Worm (Caenorhabditis elegans) whole organism, early embryonic: ENCODE measurements around the gene nhr-111.

ENCODE experiments used
- B0310.2 ChIP-seq: sonication (generic microtip); optimal IDR thresholded peaks from 2 replicates; lab custom pipeline; 2016; ENCODE audit warnings: mild to moderate bottlenecking, missing genetic modification characterization, missing compliant biosample characterization
- F13C5.2 ChIP-seq: sonication (generic microtip); optimal IDR thresholded peaks from 2 replicates; lab custom pipeline; 2017; ENCODE audit warnings: mild to moderate bottlenecking, missing genetic modification characterization, inconsistent platforms, missing compliant biosample characterization
- aly-1 ChIP-seq: sonication (generic microtip); optimal IDR thresholded peaks from 2 replicates; lab custom pipeline; 2016; ENCODE audit warnings: missing genetic modification characterization, missing compliant biosample characterization
- ama-1 ChIP-seq: fragments of 150-350 bp; optimal IDR thresholded peaks from 2 replicates; lab custom pipeline; 2014
- ceh-13 ChIP-seq: fragments of 200-800 bp; sonication (Bioruptor generic); optimal IDR thresholded peaks from 2 replicates; lab custom pipeline; 2018; ENCODE audit warnings: mild to moderate bottlenecking, missing genetic modification characterization, missing compliant biosample characterization
- ceh-36 ChIP-seq: sonication (generic microtip); optimal IDR thresholded peaks from 2 replicates; lab custom pipeline; 2016; ENCODE audit warnings: missing genetic modification characterization, inconsistent platforms, missing compliant biosample characterization
- ets-7 ChIP-seq: sonication (generic microtip); optimal IDR thresholded peaks from 2 replicates; lab custom pipeline; 2016; ENCODE audit warnings: missing genotype, missing genetic modification characterization, missing compliant biosample characterization
- flt-1 ChIP-seq: fragments of 200-800 bp; sonication (Bioruptor generic); IDR thresholded peaks from 2 replicates; pipeline ENCODE4 v1.3.6; 2022; ENCODE audit warnings: missing genetic modification characterization, missing compliant biosample characterization
- hmbx-1 ChIP-seq: sonication (generic microtip); optimal IDR thresholded peaks from 2 replicates; lab custom pipeline; 2016; ENCODE audit warnings: mild to moderate bottlenecking, missing genetic modification characterization, missing compliant biosample characterization
- hmg-4 ChIP-seq: fragments of 200-800 bp; sonication (Bioruptor generic); optimal IDR thresholded peaks from 2 replicates; lab custom pipeline; 2018; ENCODE audit warnings: mild to moderate bottlenecking, missing genetic modification characterization, missing compliant biosample characterization
- hnd-1 ChIP-seq: sonication (generic microtip); optimal IDR thresholded peaks from 2 replicates; lab custom pipeline; 2016; ENCODE audit warnings: missing genetic modification characterization, missing compliant biosample characterization
- pes-1 ChIP-seq: fragments of 200-800 bp; sonication (Bioruptor generic); IDR thresholded peaks from 2 replicates; pipeline ENCODE4 v1.3.6; 2022; ENCODE audit warnings: missing genetic modification reagents, missing genetic modification characterization, missing compliant biosample characterization
- scrt-1 ChIP-seq: fragments of 200-800 bp; sonication (Bioruptor generic); IDR thresholded peaks from 2 replicates; pipeline ENCODE4 v1.3.6; 2022; ENCODE audit warnings: missing genetic modification characterization, missing compliant biosample characterization
- sea-1 ChIP-seq: fragments of 200-800 bp; sonication (Bioruptor generic); conservative IDR thresholded peaks from 2 replicates; pipeline ENCODE4 v1.3.6; 2022; ENCODE audit warnings: missing genetic modification characterization, missing compliant biosample characterization
- tbx-11 ChIP-seq: fragments of 200-800 bp; sonication (Bioruptor generic); IDR thresholded peaks from 2 replicates; pipeline ENCODE4 v1.3.6; 2022; ENCODE audit warnings: missing genetic modification characterization, missing compliant biosample characterization
- tbx-37 ChIP-seq: fragments of 200-800 bp; sonication (Bioruptor generic); conservative IDR thresholded peaks from 2 replicates; pipeline ENCODE4 v1.3.6; 2022; ENCODE audit warnings: missing genetic modification reagents, missing genetic modification characterization, missing compliant biosample characterization
- tra-4 ChIP-seq: sonication (generic microtip); optimal IDR thresholded peaks from 2 replicates; lab custom pipeline; 2017; ENCODE audit warnings: missing genetic modification characterization, missing compliant biosample characterization

The nhr-111 gene

ce11 chrV:16120922-16121321 is 3.7 kb downstream of the nhr-111 start, which contains the start of gene skr-3:
TSS of gene skr-3 (plus strand) at chrV:16121084.
- no peak for TF ChIP-seq hmbx-1 (tag; lab: Kevin White, UChicago)
- TF ChIP-seq ets-7 (tag; lab: Kevin White, UChicago) = no peak
- TF ChIP-seq ama-1 (lab: Kevin White, UChicago) = no peak
- no peak for TF ChIP-seq tbx-37
- no peak for TF ChIP-seq tbx-11
- TF ChIP-seq scrt-1 (GFP tag; lab: Robert Waterston, UW) = no peak
- TF ChIP-seq flt-1 = no peak
- no peak for TF ChIP-seq pes-1
- no peak for TF ChIP-seq ceh-36 (tag; lab: Kevin White, UChicago)
- no peak for TF ChIP-seq hnd-1 (tag; lab: Kevin White, UChicago)
- TF ChIP-seq F13C5.2 (tag; lab: Kevin White, UChicago) = no peak
- TF ChIP-seq ceh-13 (GFP tag; lab: Kevin White, UChicago) = no peak
- no peak for TF ChIP-seq aly-1 (tag; lab: Kevin White, UChicago)
- TF ChIP-seq sea-1 (GFP tag; lab: Robert Waterston, UW) = no peak
- no peak for TF ChIP-seq tra-4 (tag; lab: Kevin White, UChicago)
- TF ChIP-seq hmg-4 (GFP tag; lab: Kevin White, UChicago) = no peak
- no peak for TF ChIP-seq B0310.2 (tag; lab: Kevin White, UChicago)

DNA sequence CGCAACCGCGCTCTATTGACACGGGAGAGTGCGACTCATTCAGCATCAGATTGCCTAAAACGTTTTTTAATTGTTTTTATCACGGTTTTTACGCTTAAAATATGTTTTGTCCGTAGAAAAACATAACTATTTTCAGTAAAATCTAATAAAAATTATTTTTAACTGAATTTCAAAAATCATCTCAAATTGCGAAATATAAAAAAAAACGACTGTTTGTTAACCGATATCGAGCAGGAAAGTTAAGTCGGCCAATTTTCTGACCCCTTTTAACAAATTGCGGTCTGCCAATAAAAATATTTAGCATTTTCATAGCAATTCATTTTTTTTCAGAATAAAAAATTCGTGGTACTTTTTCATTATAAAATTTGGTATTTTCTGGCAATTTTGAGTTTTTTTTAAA is 4.1 kb downstream of the nhr-111 start:
- TF ChIP-seq hnd-1 (tag; lab: Kevin White, UChicago) (no peak), ama-1 (lab: Kevin White, UChicago) (no peak), flt-1 (no peak)

- TF ChIP-seq flt-1 = no peak
- no peak for TF ChIP-seq ceh-36 (tag; lab: Kevin White, UChicago)
- TF ChIP-seq F13C5.2 (tag; lab: Kevin White, UChicago) = no peak
- no peak for TF ChIP-seq ceh-13 (GFP tag; lab: Kevin White, UChicago)
- TF ChIP-seq sea-1 (GFP tag; lab: Robert Waterston, UW) = no peak
- TF ChIP-seq aly-1 (tag; lab: Kevin White, UChicago) = no peak
- no peak for TF ChIP-seq hnd-1 (tag; lab: Kevin White, UChicago)
- no peak for TF ChIP-seq scrt-1 (GFP tag; lab: Robert Waterston, UW)
- TF ChIP-seq hmg-4 (GFP tag; lab: Kevin White, UChicago) = no peak
- TF ChIP-seq ets-7 (tag; lab: Kevin White, UChicago) = no peak
- TF ChIP-seq tbx-37 = no peak
Observed at ce11 chrV:16118601-16119000, 6.0 kb downstream of the nhr-111 start, which contains the start of gene str-103. TSS of gene str-103 (minus strand) at chrV:16118701.

DNA sequence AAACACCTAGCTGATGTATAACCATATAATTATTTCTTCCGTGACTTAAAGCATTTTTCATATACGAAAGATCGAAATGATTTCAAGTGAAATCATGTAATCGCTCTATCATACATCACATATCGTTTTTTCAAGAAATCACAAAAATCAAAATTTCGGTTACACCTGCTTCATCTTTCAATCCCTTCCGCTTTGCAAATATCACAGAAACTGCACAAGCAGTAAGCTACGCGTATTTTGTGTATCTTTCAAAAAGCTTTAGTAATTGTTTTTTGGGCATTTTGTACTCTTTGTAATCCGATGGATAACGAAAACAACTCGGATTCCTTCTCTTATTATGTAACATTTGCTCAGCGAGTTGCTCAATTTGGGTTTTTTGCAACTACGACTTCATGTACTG is 9.3 kb downstream of the nhr-111 start, which contains the start of gene str-25:
TSS of gene str-25 (plus strand) at position 301 of the 400 bp plus-strand sequence.
- TF ChIP-seq tbx-37 = no peak
- TF ChIP-seq flt-1 = no peak
- TF ChIP-seq ama-1 (lab: Kevin White, UChicago) = no peak
- no peak for TF ChIP-seq ets-7 (tag; lab: Kevin White, UChicago)
- no peak for TF ChIP-seq tbx-11
- no peak for TF ChIP-seq hnd-1 (tag; lab: Kevin White, UChicago)
- no peak for TF ChIP-seq hmg-4 (GFP tag; lab: Kevin White, UChicago)
- no peak for TF ChIP-seq sea-1 (GFP tag; lab: Robert Waterston, UW)
- TF ChIP-seq ceh-36 (tag; lab: Kevin White, UChicago) = no peak
- TF ChIP-seq hmbx-1 (tag; lab: Kevin White, UChicago) = no peak
- TF ChIP-seq B0310.2 (tag; lab: Kevin White, UChicago) = no peak
- TF ChIP-seq ceh-13 (GFP tag; lab: Kevin White, UChicago) = no peak
- no peak for TF ChIP-seq scrt-1 (GFP tag; lab: Robert Waterston, UW)
- no peak for TF ChIP-seq pes-1
- TF ChIP-seq F13C5.2 (tag; lab: Kevin White, UChicago) = no peak

DNA sequence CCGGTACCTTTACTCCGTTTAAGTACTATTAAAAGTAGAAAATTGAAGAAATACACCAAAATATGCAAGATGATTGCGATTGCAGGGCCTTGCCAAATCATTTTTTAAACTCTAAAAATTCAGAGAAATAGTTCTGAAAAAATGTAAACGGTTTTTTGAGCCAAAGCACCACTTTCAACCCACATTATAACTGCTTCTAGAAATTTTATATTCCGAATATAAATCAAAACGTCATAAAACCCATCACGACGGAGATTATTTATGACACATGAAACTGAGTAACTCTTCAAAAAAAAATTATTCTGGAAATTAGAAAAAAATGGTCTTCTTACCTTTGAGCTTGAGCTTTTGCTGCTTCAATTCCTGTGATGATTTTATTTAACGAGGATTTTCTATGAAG is 10.4 kb downstream of the nhr-111 start, which contains the start of gene srxa-16:
TSS of gene srxa-16 (minus strand) at position 101 of the 400 bp plus-strand sequence.
- TF ChIP-seq tra-4 (tag; lab: Kevin White, UChicago) = no peak
- TF ChIP-seq tbx-37 = no peak
- no peak for TF ChIP-seq B0310.2 (tag; lab: Kevin White, UChicago)
- TF ChIP-seq flt-1 = no peak
- no peak for TF ChIP-seq hmbx-1 (tag; lab: Kevin White, UChicago)
- TF ChIP-seq aly-1 (tag; lab: Kevin White, UChicago) = no peak
- TF ChIP-seq tbx-11 = no peak
- no peak for TF ChIP-seq ceh-13 (GFP tag; lab: Kevin White, UChicago)
- TF ChIP-seq ceh-36 (tag; lab: Kevin White, UChicago) = no peak
- TF ChIP-seq ama-1 (lab: Kevin White, UChicago) = no peak
- no peak for TF ChIP-seq scrt-1 (GFP tag; lab: Robert Waterston, UW)
- no peak for TF ChIP-seq pes-1
- no peak for TF ChIP-seq ets-7 (tag; lab: Kevin White, UChicago)
- no peak for TF ChIP-seq hnd-1 (tag; lab: Kevin White, UChicago)
- TF ChIP-seq F13C5.2 (tag; lab: Kevin White, UChicago) = no peak

DNA sequence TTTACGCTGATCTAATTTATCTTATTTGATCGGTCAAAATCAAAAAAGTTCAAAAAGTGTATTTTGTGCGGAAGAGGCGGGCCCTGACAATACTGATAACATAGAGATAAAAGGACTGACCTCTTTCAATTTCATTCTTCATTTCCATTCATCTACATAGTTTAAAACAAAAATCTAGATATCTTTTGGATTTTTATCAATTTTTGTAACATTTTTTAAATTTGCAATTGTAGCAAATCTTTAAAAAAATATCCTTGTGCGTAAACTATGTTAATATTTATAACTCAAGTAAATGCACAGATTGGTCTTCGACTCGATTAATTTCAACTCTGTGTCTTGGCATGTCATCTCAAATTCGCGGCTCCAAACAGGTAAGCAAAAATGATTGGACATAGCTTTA is 21.0 kb downstream of the nhr-111 start, which contains the start of gene argk-1:
TSS of gene argk-1 (plus strand) at position 301 of the 400 bp plus-strand sequence.
- TF ChIP-seq F13C5.2 (tag; lab: Kevin White, UChicago) = no peak
- TF ChIP-seq flt-1 = no peak
- TF ChIP-seq tbx-37 = no peak
- no peak for TF ChIP-seq ceh-13 (GFP tag; lab: Kevin White, UChicago)

DNA sequence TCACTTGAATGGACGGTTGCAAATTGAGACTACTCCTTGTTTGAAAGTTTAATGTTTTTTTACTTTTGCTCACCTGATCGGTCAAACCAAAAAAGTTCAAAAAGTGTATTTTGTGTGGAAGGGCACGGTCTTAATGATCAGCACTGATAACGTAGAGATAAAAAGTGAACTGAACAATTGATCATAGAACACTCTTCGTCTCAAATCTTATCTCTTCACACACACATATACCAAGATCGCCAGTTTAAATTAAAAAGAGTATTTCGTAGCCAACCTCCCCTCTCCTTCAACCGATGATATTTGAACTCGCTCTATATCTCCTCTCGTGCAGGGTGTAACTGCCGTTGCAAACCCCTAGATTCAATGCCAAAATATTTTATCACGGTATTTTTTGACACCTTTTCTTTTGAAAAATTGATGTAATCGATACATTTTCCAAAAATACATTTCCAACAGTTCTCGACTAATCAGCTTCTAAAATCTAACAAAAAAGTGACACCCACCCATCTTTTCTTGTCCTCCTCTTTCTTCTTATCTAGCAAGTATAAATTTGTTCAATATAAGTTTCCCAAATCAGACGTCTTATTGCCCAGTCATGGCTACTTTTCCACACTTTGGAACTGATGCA is 24.4 kb downstream of the nhr-111 start, which contains the start of gene cth-1:
TSS of gene cth-1 (plus strand) at position 578 of the 628 bp plus-strand sequence.
- TF ChIP-seq tbx-37 = no peak
- TF ChIP-seq tbx-11 = no peak
- TF ChIP-seq aly-1 (tag; lab: Kevin White, UChicago) = no peak
- TF ChIP-seq ets-7 (tag; lab: Kevin White, UChicago) = no peak
- TF ChIP-seq sea-1 (GFP tag; lab: Robert Waterston, UW) = no peak
- TF ChIP-seq ceh-13 (GFP tag; lab: Kevin White, UChicago) = no peak
- TF ChIP-seq tra-4 (tag; lab: Kevin White, UChicago) = no peak
- TF ChIP-seq scrt-1 (GFP tag; lab: Robert Waterston, UW) = no peak
